In genomic region chr3L:19634788-19635448, dm6 we compare ENCODE assay signal across 1 fruit fly cellular context.
TF ChIP-seq lines count a peak whose summit lies in the region.

No protein-coding gene starts in this region.

TF ChIP-seq in whole organism, embryonic, 481 proteins besides CTCF, POLR2A, EP300 and RAD21 (continued from another document and continues in another):
- TF ChIP-seq sim (GFP tag; IDR thresholded peaks at IDR 0.05; lab: Robert Waterston, UW) (peak; percentile 67), h (optimal IDR thresholded peaks at IDR 0.05; lab: Kevin White, UChicago) (no peak), Hr3 (GFP tag; optimal IDR thresholded peaks at IDR 0.05; lab: Kevin White, UChicago) (peak; percentile 63), ttk (GFP tag; IDR thresholded peaks at IDR 0.05; lab: Robert Waterston, UW) (peak; percentile 62; the same call in 1 of the 2 replicates), CG2678 (tag; optimal IDR thresholded peaks at IDR 0.05; lab: Kevin White, UChicago) (peak; percentile 94), az2 (GFP tag; optimal IDR thresholded peaks at IDR 0.05; lab: Kevin White, UChicago) (peak; percentile 46), zf30C (GFP tag; optimal IDR thresholded peaks at IDR 0.05; lab: Kevin White, UChicago) (no peak), CG2889 (GFP tag; IDR thresholded peaks at IDR 0.05; lab: Robert Waterston, UW) (no peak), Doc3 (GFP tag; IDR thresholded peaks at IDR 0.05; lab: Robert Waterston, UW; ENCODE audit: partially characterized antibody) (no peak), fu2 (GFP tag; optimal IDR thresholded peaks at IDR 0.05; lab: Kevin White, UChicago) (no peak), pum (GFP tag; optimal IDR thresholded peaks at IDR 0.05; lab: Kevin White, UChicago) (no peak), D19B (GFP tag; optimal IDR thresholded peaks at IDR 0.05; lab: Kevin White, UChicago) (peak; percentile 62), z (GFP tag; IDR thresholded peaks at IDR 0.05; lab: Robert Waterston, UW) (no peak), CG8290 (GFP tag; optimal IDR thresholded peaks at IDR 0.05; lab: Kevin White, UChicago) (peak; percentile 26), CG8290 (tag; optimal IDR thresholded peaks at IDR 0.05; lab: Kevin White, UChicago) (peak in 1 of 2 experiments; percentile 16), CG1792 (GFP tag; optimal IDR thresholded peaks at IDR 0.05; lab: Kevin White, UChicago) (no peak), dpn (GFP tag; optimal IDR thresholded peaks at IDR 0.05; lab: Kevin White, UChicago) (peak; percentile 14 to 57), Dref (GFP tag; IDR thresholded peaks at IDR 0.05; lab: Robert Waterston, UW) (no peak), CG4360 (GFP tag; IDR thresholded peaks at IDR 0.05; lab: Robert Waterston, UW) (peak; percentile 48), twi (tag; optimal IDR thresholded peaks at IDR 0.05; lab: Kevin White, UChicago) (peak; percentile 9), crc (GFP tag; optimal IDR thresholded peaks at IDR 0.05; lab: Kevin White, UChicago) (no peak), knrl (GFP tag; IDR thresholded peaks at IDR 0.05; lab: Robert Waterston, UW; ENCODE audit: partially characterized antibody) (no peak), Drgx (GFP tag; IDR thresholded peaks at IDR 0.05; lab: Robert Waterston, UW) (peak; percentile 79; the same call in 1 of the 2 replicates), bbx (GFP tag; IDR thresholded peaks at IDR 0.05; lab: Robert Waterston, UW; ENCODE audit: partially characterized antibody) (no peak), pita (GFP tag; optimal IDR thresholded peaks at IDR 0.05; lab: Kevin White, UChicago) (no peak), CG7928 (GFP tag; optimal IDR thresholded peaks at IDR 0.05; lab: Kevin White, UChicago) (no peak), Med (GFP tag; lab: Kevin White, UChicago) (peak; percentile 81), CG1832 (GFP tag; optimal IDR thresholded peaks at IDR 0.05; lab: Kevin White, UChicago) (peak; percentile 86), sens-2 (GFP tag; IDR thresholded peaks at IDR 0.05; lab: Robert Waterston, UW) (no peak), CG12236 (GFP tag; optimal IDR thresholded peaks at IDR 0.05; lab: Kevin White, UChicago) (no peak), CG12299 (tag; optimal IDR thresholded peaks at IDR 0.05; lab: Kevin White, UChicago) (peak; percentile 76), bsh (GFP tag; optimal IDR thresholded peaks at IDR 0.05; lab: Kevin White, UChicago) (peak in 1 of 2 experiments; percentile 80), Dad (GFP tag; optimal IDR thresholded peaks at IDR 0.05; lab: Kevin White, UChicago) (no peak), CG16813 (GFP tag; IDR thresholded peaks at IDR 0.05; lab: Robert Waterston, UW; ENCODE audit: partially characterized antibody) (no peak), Sin3A (optimal IDR thresholded peaks at IDR 0.05; lab: Kevin White, UChicago) (no peak), CG17829 (tag; optimal IDR thresholded peaks at IDR 0.05; lab: Kevin White, UChicago) (peak; percentile 84), CG12659 (GFP tag; optimal IDR thresholded peaks at IDR 0.05; lab: Kevin White, UChicago) (peak; percentile 31), Hr51 (GFP tag; optimal IDR thresholded peaks at IDR 0.05; lab: Kevin White, UChicago) (peak in 1 of 2 experiments; percentile 77), CG13424 (tag; optimal IDR thresholded peaks at IDR 0.05; lab: Kevin White, UChicago) (peak; percentile 63), CG10565 (GFP tag; optimal IDR thresholded peaks at IDR 0.05; lab: Kevin White, UChicago) (no peak), Ptx1 (GFP tag; IDR thresholded peaks at IDR 0.05; lab: Robert Waterston, UW) (peak; percentile 89), CG17359 (tag; optimal IDR thresholded peaks at IDR 0.05; lab: Kevin White, UChicago) (peak; percentile 80), CG7987 (GFP tag; optimal IDR thresholded peaks at IDR 0.05; lab: Kevin White, UChicago) (no peak), CG13296 (GFP tag; optimal IDR thresholded peaks at IDR 0.05; lab: Kevin White, UChicago) (peak; percentile 81), fd64A (GFP tag; optimal IDR thresholded peaks at IDR 0.05; lab: Kevin White, UChicago) (no peak), D (optimal IDR thresholded peaks at IDR 0.05; lab: Kevin White, UChicago) (no peak), D (GFP tag; optimal IDR thresholded peaks at IDR 0.05; lab: Kevin White, UChicago) (peak; percentile 64), Myb (GFP tag; optimal IDR thresholded peaks at IDR 0.05; lab: Kevin White, UChicago) (no peak), peb (GFP tag; IDR thresholded peaks at IDR 0.05; lab: Robert Waterston, UW) (peak; percentile 35; the same call in 1 of the 2 replicates), CG30403 (GFP tag; optimal IDR thresholded peaks at IDR 0.05; lab: Kevin White, UChicago) (peak; percentile 78), CG4424 (GFP tag; optimal IDR thresholded peaks at IDR 0.05; lab: Kevin White, UChicago) (peak; percentile 79), hkb (optimal IDR thresholded peaks at IDR 0.05; lab: Kevin White, UChicago) (no peak), hkb (GFP tag; IDR thresholded peaks at IDR 0.05; lab: Robert Waterston, UW) (peak; percentile 54), MBD-R2 (GFP tag; IDR thresholded peaks at IDR 0.05; lab: Robert Waterston, UW) (peak; percentile 26; the same call in 1 of the 2 replicates), schlank (tag; optimal IDR thresholded peaks at IDR 0.05; lab: Kevin White, UChicago) (no peak), CG8089 (GFP tag; optimal IDR thresholded peaks at IDR 0.05; lab: Kevin White, UChicago) (no peak), Ets65A (GFP tag; lab: Kevin White, UChicago) (no peak), CG2129 (GFP tag; IDR thresholded peaks at IDR 0.05; lab: Robert Waterston, UW; ENCODE audit: partially characterized antibody) (no peak), CG43689 (GFP tag; IDR thresholded peaks at IDR 0.05; lab: Robert Waterston, UW) (no peak), sd (tag; optimal IDR thresholded peaks at IDR 0.05; lab: Kevin White, UChicago) (peak; percentile 19), ewg (GFP tag; optimal IDR thresholded peaks at IDR 0.05; lab: Kevin White, UChicago) (no peak), trh (GFP tag; optimal IDR thresholded peaks at IDR 0.05; lab: Kevin White, UChicago) (no peak), CG17186 (GFP tag; optimal IDR thresholded peaks at IDR 0.05; lab: Kevin White, UChicago) (no peak), zfh1 (GFP tag; IDR thresholded peaks at IDR 0.05; lab: Robert Waterston, UW) (no peak), sob (GFP tag; IDR thresholded peaks at IDR 0.05; lab: Robert Waterston, UW) (peak; percentile 72; the same call in 1 of the 2 replicates), cg (GFP tag; optimal IDR thresholded peaks at IDR 0.05; lab: Kevin White, UChicago) (no peak), emc (GFP tag; optimal IDR thresholded peaks at IDR 0.05; lab: Kevin White, UChicago) (no peak), CG13123 (GFP tag; optimal IDR thresholded peaks at IDR 0.05; lab: Kevin White, UChicago) (peak; percentile 18), CG34422 (GFP tag; IDR thresholded peaks at IDR 0.05; lab: Robert Waterston, UW) (0 out of 3 replicates have a peak, but pooled peaks have one; percentile 62), Opbp (GFP tag; IDR thresholded peaks at IDR 0.05; lab: Robert Waterston, UW; ENCODE audit: partially characterized antibody) (no peak), ems (GFP tag; optimal IDR thresholded peaks at IDR 0.05; lab: Kevin White, UChicago) (no peak), Bgb (GFP tag; IDR thresholded peaks at IDR 0.05; lab: Robert Waterston, UW; ENCODE audit: partially characterized antibody) (no peak), gt (GFP tag; IDR thresholded peaks at IDR 0.05; lab: Robert Waterston, UW) (no peak), YL-1 (GFP tag; optimal IDR thresholded peaks at IDR 0.05; lab: Kevin White, UChicago) (peak; percentile 22), Meics (GFP tag; optimal IDR thresholded peaks at IDR 0.05; lab: Kevin White, UChicago) (peak; percentile 89), CG17361 (GFP tag; IDR thresholded peaks at IDR 0.05; lab: Robert Waterston, UW) (peak; percentile 96), Bteb2 (GFP tag; optimal IDR thresholded peaks at IDR 0.05; lab: Kevin White, UChicago) (peak; percentile 14), Lpt (GFP tag; optimal IDR thresholded peaks at IDR 0.05; lab: Kevin White, UChicago) (no peak), CG3281 (GFP tag; optimal IDR thresholded peaks at IDR 0.05; lab: Kevin White, UChicago) (peak; percentile 77), Oaz (GFP tag; IDR thresholded peaks at IDR 0.05; lab: Robert Waterston, UW) (no peak), CG11085 (GFP tag; IDR thresholded peaks at IDR 0.05; lab: Robert Waterston, UW) (peak; percentile 67; the same call in 1 of the 2 replicates), CkIIα-i1 (GFP tag; IDR thresholded peaks at IDR 0.05; lab: Robert Waterston, UW) (no peak), pros (GFP tag; optimal IDR thresholded peaks at IDR 0.05; lab: Kevin White, UChicago) (no peak), chif (GFP tag; optimal IDR thresholded peaks at IDR 0.05; lab: Kevin White, UChicago) (peak in 1 of 2 experiments; percentile 21), Ada2b (GFP tag; IDR thresholded peaks at IDR 0.05; lab: Robert Waterston, UW) (0 out of 2 replicates have a peak, but pooled peaks have one; percentile 48), H2.0 (GFP tag; IDR thresholded peaks at IDR 0.05; lab: Robert Waterston, UW) (peak; percentile 8; the same call in 1 of the 2 replicates), ab (GFP tag; optimal IDR thresholded peaks at IDR 0.05; lab: Kevin White, UChicago) (no peak), run (tag; optimal IDR thresholded peaks at IDR 0.05; lab: Kevin White, UChicago) (no peak), Gsc (GFP tag; IDR thresholded peaks at IDR 0.05; lab: Robert Waterston, UW) (no peak), CG17568 (GFP tag; optimal IDR thresholded peaks at IDR 0.05; lab: Kevin White, UChicago) (no peak), CG12104 (GFP tag; optimal IDR thresholded peaks at IDR 0.05; lab: Kevin White, UChicago) (peak; percentile 61), org-1 (GFP tag; optimal IDR thresholded peaks at IDR 0.05; lab: Kevin White, UChicago) (peak; percentile 52), Mad (GFP tag; optimal IDR thresholded peaks at IDR 0.05; lab: Kevin White, UChicago) (no peak), her (GFP tag; optimal IDR thresholded peaks at IDR 0.05; lab: Kevin White, UChicago) (no peak), CG9797 (GFP tag; optimal IDR thresholded peaks at IDR 0.05; lab: Kevin White, UChicago) (no peak), CG6791 (GFP tag; IDR thresholded peaks at IDR 0.05; lab: Robert Waterston, UW; ENCODE audit: partially characterized antibody) (no peak), phol (tag; optimal IDR thresholded peaks at IDR 0.05; lab: Kevin White, UChicago) (peak; percentile 89), Jarid2 (GFP tag; optimal IDR thresholded peaks at IDR 0.05; lab: Kevin White, UChicago) (no peak), CG8359 (GFP tag; optimal IDR thresholded peaks at IDR 0.05; lab: Kevin White, UChicago; ENCODE audit: borderline replicate concordance) (no peak), gcm (GFP tag; optimal IDR thresholded peaks at IDR 0.05; lab: Kevin White, UChicago) (peak; percentile 61), CG5180 (GFP tag; optimal IDR thresholded peaks at IDR 0.05; lab: Kevin White, UChicago) (no peak), CG7357 (GFP tag; IDR thresholded peaks at IDR 0.05; lab: Robert Waterston, UW) (peak; percentile 75; the same call in 2 of the 3 replicates), Ravus (GFP tag; IDR thresholded peaks at IDR 0.05; lab: Robert Waterston, UW) (peak; percentile 69), Ssrp (tag; optimal IDR thresholded peaks at IDR 0.05; lab: Kevin White, UChicago) (peak; percentile 69), dysf (GFP tag; IDR thresholded peaks at IDR 0.05; lab: Robert Waterston, UW) (peak; percentile 87; the same call in 2 of the 3 replicates), cato (GFP tag; optimal IDR thresholded peaks at IDR 0.05; lab: Kevin White, UChicago; ENCODE audit: borderline replicate concordance) (no peak), CG17612 (GFP tag; IDR thresholded peaks at IDR 0.05; lab: Robert Waterston, UW) (peak; percentile 43; the same call in 1 of the 2 replicates), en (GFP tag; optimal IDR thresholded peaks at IDR 0.05; lab: Kevin White, UChicago) (no peak), CG18476 (GFP tag; optimal IDR thresholded peaks at IDR 0.05; lab: Kevin White, UChicago) (peak; percentile 35), Lhr (GFP tag; optimal IDR thresholded peaks at IDR 0.05; lab: Kevin White, UChicago) (no peak), Rfx (GFP tag; IDR thresholded peaks at IDR 0.05; lab: Robert Waterston, UW) (peak; percentile 78), cad (GFP tag; optimal IDR thresholded peaks at IDR 0.05; lab: Kevin White, UChicago) (no peak), Hand (GFP tag; optimal IDR thresholded peaks at IDR 0.05; lab: Kevin White, UChicago) (peak; percentile 45), NC2β (GFP tag; optimal IDR thresholded peaks at IDR 0.05; lab: Kevin White, UChicago) (no peak), CG15479 (GFP tag; optimal IDR thresholded peaks at IDR 0.05; lab: Kevin White, UChicago) (no peak), CG6765 (GFP tag; optimal IDR thresholded peaks at IDR 0.05; lab: Kevin White, UChicago) (peak; percentile 57), Tbp (GFP tag; optimal IDR thresholded peaks at IDR 0.05; lab: Kevin White, UChicago) (no peak), exex (tag; optimal IDR thresholded peaks at IDR 0.05; lab: Kevin White, UChicago) (peak; percentile 52), CG7839 (tag; optimal IDR thresholded peaks at IDR 0.05; lab: Kevin White, UChicago) (peak; percentile 91), CG12391 (tag; optimal IDR thresholded peaks at IDR 0.05; lab: Kevin White, UChicago) (peak; percentile 82), Sry-δ (GFP tag; optimal IDR thresholded peaks at IDR 0.05; lab: Kevin White, UChicago) (no peak), kni (GFP tag; optimal IDR thresholded peaks at IDR 0.05; lab: Kevin White, UChicago) (no peak), scrt (GFP tag; optimal IDR thresholded peaks at IDR 0.05; lab: Kevin White, UChicago) (peak; percentile 56), oc (tag; optimal IDR thresholded peaks at IDR 0.05; lab: Kevin White, UChicago) (no peak), MESR4 (GFP tag; optimal IDR thresholded peaks at IDR 0.05; lab: Kevin White, UChicago) (no peak), CG10543 (GFP tag; optimal IDR thresholded peaks at IDR 0.05; lab: Kevin White, UChicago) (peak; percentile 48), Neu2 (GFP tag; optimal IDR thresholded peaks at IDR 0.05; lab: Kevin White, UChicago; ENCODE audit: borderline replicate concordance) (no peak), Elba2 (GFP tag; optimal IDR thresholded peaks at IDR 0.05; lab: Kevin White, UChicago) (no peak), gcm2 (GFP tag; optimal IDR thresholded peaks at IDR 0.05; lab: Kevin White, UChicago) (no peak), Spps (tag; optimal IDR thresholded peaks at IDR 0.05; lab: Kevin White, UChicago) (peak; percentile 75), CG2202 (tag; optimal IDR thresholded peaks at IDR 0.05; lab: Kevin White, UChicago) (no peak), grau (tag; optimal IDR thresholded peaks at IDR 0.05; lab: Kevin White, UChicago) (peak; percentile 77), CG2712 (tag; optimal IDR thresholded peaks at IDR 0.05; lab: Kevin White, UChicago) (peak; percentile 90)
